Worm (Caenorhabditis elegans) whole organism, young adult: ENCODE results near the gene T07D1.3.

Experiments used
- Y53F4B.3 ChIP-seq: fragments of 200-800 bp; sonication (Bioruptor generic); IDR thresholded peaks from 2 replicates; pipeline ENCODE4 v1.3.6; 2022; ENCODE audit warnings: missing genetic modification reagents, missing genetic modification characterization, missing compliant biosample characterization
- aptf-3 ChIP-seq: fragments of 200-800 bp; sonication (Bioruptor generic); IDR thresholded peaks from 2 replicates; pipeline ENCODE4 v1.3.6; 2022; ENCODE audit warnings: missing genetic modification characterization, missing compliant biosample characterization
- athp-1 ChIP-seq: sonication (generic microtip); optimal IDR thresholded peaks from 2 replicates; lab custom pipeline; 2017; ENCODE audit warnings: mild to moderate bottlenecking, missing genetic modification characterization, missing compliant biosample characterization
- attf-6 ChIP-seq: fragments of 200-800 bp; sonication (Bioruptor generic); IDR thresholded peaks from 2 replicates; pipeline ENCODE4 v1.3.6; 2022; ENCODE audit warnings: missing genetic modification reagents, missing genetic modification characterization, missing compliant biosample characterization
- ceh-27 ChIP-seq: fragments of 200-800 bp; sonication (Bioruptor generic); optimal IDR thresholded peaks from 2 replicates; lab custom pipeline; 2018; ENCODE audit warnings: mild to moderate bottlenecking, missing genetic modification characterization, moderate library complexity, missing compliant biosample characterization
- ceh-91 ChIP-seq: fragments of 200-800 bp; sonication (Bioruptor generic); IDR thresholded peaks from 2 replicates; pipeline ENCODE4 v1.3.6; 2022; ENCODE audit warnings: missing genetic modification reagents, missing genetic modification characterization, missing compliant biosample characterization
- chd-7 ChIP-seq: sonication (generic microtip); optimal IDR thresholded peaks from 2 replicates; lab custom pipeline; 2016; ENCODE audit warnings: mild to moderate bottlenecking, missing genetic modification characterization, moderate library complexity, missing compliant biosample characterization
- lin-35 ChIP-seq, 3 experiments: fragments of 150-350 bp in 2 of 3; sonication (generic microtip) in 1 of 3; optimal IDR thresholded peaks; 2 replicates each; lab custom pipeline; 2014 to 2018; ENCODE audit warnings: missing biosample characterization in 3 of 3, missing genetic modification characterization in 3 of 3, missing genetic modification reagents in 3 of 3
- sptf-2 ChIP-seq: fragments of 200-800 bp; sonication (Bioruptor generic); optimal IDR thresholded peaks from 2 replicates; lab custom pipeline; 2018; ENCODE audit warnings: mild to moderate bottlenecking, missing genetic modification characterization, missing compliant biosample characterization
- unc-130 ChIP-seq: sonication (generic microtip); optimal IDR thresholded peaks from 2 replicates; lab custom pipeline; 2016; ENCODE audit warnings: missing genetic modification reagents, missing genetic modification characterization, missing compliant biosample characterization
- ztf-6 ChIP-seq: fragments of 200-800 bp; sonication (Bioruptor generic); IDR thresholded peaks from 2 replicates; pipeline ENCODE4 v1.3.6; 2022; ENCODE audit warnings: missing genetic modification reagents, missing genetic modification characterization, missing compliant biosample characterization

DNA sequence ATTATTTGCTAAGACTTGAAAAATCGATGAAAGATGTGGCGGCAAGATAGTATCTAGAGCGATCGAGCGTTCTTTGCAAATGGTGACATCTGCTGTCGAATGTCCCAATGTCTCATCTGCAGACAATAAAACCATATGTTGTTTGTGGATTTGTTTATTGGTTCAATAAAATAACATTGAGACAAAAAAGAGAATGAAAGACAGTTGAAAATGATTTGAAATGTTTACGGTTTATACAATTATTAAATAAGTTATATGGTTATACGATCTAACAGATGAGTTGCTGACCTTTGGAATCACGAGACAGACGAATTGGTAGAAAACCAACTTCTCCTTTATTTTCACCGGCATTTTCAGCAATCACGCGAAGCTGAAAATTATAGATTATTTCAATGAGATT, 30.4 kb upstream of the T07D1.3 start, which contains the start of gene R04B3.2:
- TF ChIP-seq ceh-91 (GFP tag; lab: Robert Waterston, UW) (no peak), chd-7 (tag; lab: Kevin White, UChicago) (no peak), attf-6 (GFP tag; lab: Robert Waterston, UW) (no peak), lin-35 (GFP tag; optimal IDR thresholded peaks at IDR 0.05; lab: Kevin White, UChicago) (no peak), Y53F4B.3 (GFP tag; lab: Robert Waterston, UW) (no peak), unc-130 (GFP tag; lab: Kevin White, UChicago) (no peak), ztf-6 (GFP tag; lab: Robert Waterston, UW) (no peak), aptf-3 (GFP tag; lab: Robert Waterston, UW) (no peak), athp-1 (no peak), ceh-27 (no peak), sptf-2 (GFP tag; lab: Kevin White, UChicago) (no peak)
